Fruit fly (Drosophila melanogaster): ENCODE results near the gene CG34263.

CG34263 gene

dm6 chr3L:292146-292776 lies 26.6 kb upstream of the CG34263 start (continued):
- TF ChIP-seq sr (GFP tag; IDR thresholded peaks at IDR 0.05) (peak; percentile 60; the same call in 2 of the 3 replicates), CG1602 (GFP tag; optimal IDR thresholded peaks at IDR 0.05) (no peak), mld (GFP tag; IDR thresholded peaks at IDR 0.05; ENCODE audit: partially characterized antibody) (no peak), CG8281 (tag; optimal IDR thresholded peaks at IDR 0.05) (peak; percentile 8), usp (GFP tag; optimal IDR thresholded peaks at IDR 0.05) (no peak), CG12942 (GFP tag; optimal IDR thresholded peaks at IDR 0.05) (no peak), Neu2 (GFP tag; optimal IDR thresholded peaks at IDR 0.05; ENCODE audit: borderline replicate concordance) (peak; percentile 34), Sry-β (GFP tag; optimal IDR thresholded peaks at IDR 0.05) (no peak), Jarid2 (GFP tag; optimal IDR thresholded peaks at IDR 0.05) (peak; percentile 66), CoRest (tag; optimal IDR thresholded peaks at IDR 0.05) (peak; percentile 52), Hey (tag; optimal IDR thresholded peaks at IDR 0.05) (no peak), ken (GFP tag; IDR thresholded peaks at IDR 0.05) (peak; percentile 9; the same call in 1 of the 3 replicates), CG12236 (GFP tag; optimal IDR thresholded peaks at IDR 0.05) (no peak), B-H1 (GFP tag; IDR thresholded peaks at IDR 0.05) (no peak), chif (GFP tag; optimal IDR thresholded peaks at IDR 0.05) (peak in 1 of 2 experiments; percentile 21), sisA (GFP tag; IDR thresholded peaks at IDR 0.05) (no peak), sima (GFP tag; optimal IDR thresholded peaks at IDR 0.05) (no peak), unc-4 (GFP tag; IDR thresholded peaks at IDR 0.05; ENCODE audit: partially characterized antibody) (0 out of 2 replicates have a peak, but pooled peaks have one; percentile 31), CG2678 (tag; optimal IDR thresholded peaks at IDR 0.05) (no peak), crol (GFP tag; IDR thresholded peaks at IDR 0.05) (no peak), kni (GFP tag; optimal IDR thresholded peaks at IDR 0.05) (peak; percentile 56), Kr (GFP tag; optimal IDR thresholded peaks at IDR 0.05) (no peak), slbo (GFP tag; IDR thresholded peaks at IDR 0.05) (no peak), p53 (GFP tag; optimal IDR thresholded peaks at IDR 0.05) (no peak), CG9437 (GFP tag; optimal IDR thresholded peaks at IDR 0.05) (no peak), stwl (tag; optimal IDR thresholded peaks at IDR 0.05) (peak; percentile 13), Rfx (GFP tag; IDR thresholded peaks at IDR 0.05) (no peak; the same call in 1 of the 2 replicates), Aef1 (GFP tag; IDR thresholded peaks at IDR 0.05) (no peak), Atf3 (GFP tag; optimal IDR thresholded peaks at IDR 0.05) (no peak), HLH54F (GFP tag; optimal IDR thresholded peaks at IDR 0.05) (peak; percentile 6), ssp (GFP tag; IDR thresholded peaks at IDR 0.05) (no peak), seq (GFP tag; IDR thresholded peaks at IDR 0.05) (no peak), CG17359 (tag; optimal IDR thresholded peaks at IDR 0.05) (no peak), dm (GFP tag; optimal IDR thresholded peaks at IDR 0.05) (peak; percentile 17), CG9609 (GFP tag; optimal IDR thresholded peaks at IDR 0.05) (no peak), Nf-YC (tag; optimal IDR thresholded peaks at IDR 0.05) (peak; percentile 11), fru (optimal IDR thresholded peaks at IDR 0.05) (no peak), Sox102F (GFP tag; optimal IDR thresholded peaks at IDR 0.05) (no peak), prd (optimal IDR thresholded peaks at IDR 0.05) (no peak), prd (GFP tag; IDR thresholded peaks at IDR 0.05) (no peak; the same call in 2 of the 3 replicates), eve (GFP tag; optimal IDR thresholded peaks at IDR 0.05) (no peak), nerfin-1 (tag; optimal IDR thresholded peaks at IDR 0.05) (peak; percentile 40), psq (GFP tag; optimal IDR thresholded peaks at IDR 0.05) (no peak), CG6654 (GFP tag; optimal IDR thresholded peaks at IDR 0.05) (no peak), gcm2 (GFP tag; optimal IDR thresholded peaks at IDR 0.05) (no peak), CG13287 (GFP tag; IDR thresholded peaks at IDR 0.05; ENCODE audit: partially characterized antibody) (peak; percentile 24; the same call in 1 of the 2 replicates), yki (optimal IDR thresholded peaks at IDR 0.05) (no peak), luna (GFP tag; optimal IDR thresholded peaks at IDR 0.05) (no peak), lmd (GFP tag; IDR thresholded peaks at IDR 0.05) (no peak), Scr (GFP tag; IDR thresholded peaks at IDR 0.05; ENCODE audit: partially characterized antibody) (no peak), CG11398 (GFP tag; optimal IDR thresholded peaks at IDR 0.05) (no peak), trem (tag; optimal IDR thresholded peaks at IDR 0.05) (peak; percentile 76)

All from whole organism, embryonic.